Fruit fly (Drosophila melanogaster) whole organism, embryonic: ENCODE results near the gene galla-2.
A peak's percentile ranks its signal among the peaks of the same experiment; 100 is the strongest.

Experiments
- Adf1 ChIP-seq: fragments of 200-800 bp; sonication (Bioruptor generic); IDR thresholded peaks from 2 replicates; pipeline ENCODE4 v1.3.6; 2022; ENCODE audit warnings: missing biosample characterization, missing genetic modification characterization
- CG10274 ChIP-seq: fragments of 200-800 bp; sonication (Bioruptor generic); optimal IDR thresholded peaks from 3 replicates; lab custom pipeline; 2017; ENCODE audit warnings: missing biosample characterization, mild to moderate bottlenecking, missing genetic modification characterization
- CG10979 ChIP-seq: fragments of 200-800 bp; sonication (Bioruptor generic); optimal IDR thresholded peaks from 2 replicates; lab custom pipeline; 2018; ENCODE audit warnings: missing biosample characterization, mild to moderate bottlenecking, missing genetic modification characterization, moderate library complexity
- CG11560 ChIP-seq: fragments of 200-800 bp; sonication (Bioruptor generic); IDR thresholded peaks from 3 replicates; pipeline ENCODE4 v1.3.6; 2022; ENCODE audit warnings: missing biosample characterization, missing genetic modification characterization
- CG12104 ChIP-seq: fragments of 200-800 bp; sonication (Bioruptor generic); optimal IDR thresholded peaks from 3 replicates; lab custom pipeline; 2016; ENCODE audit warnings: missing biosample characterization, missing genetic modification characterization
- CG12155 ChIP-seq: fragments of 200-800 bp; sonication (Bioruptor generic); optimal IDR thresholded peaks from 3 replicates; lab custom pipeline; 2016; ENCODE audit warnings: missing biosample characterization, missing genetic modification characterization
- CG13624 ChIP-seq: fragments of 200-800 bp; sonication (Bioruptor generic); optimal IDR thresholded peaks from 2 replicates; lab custom pipeline; 2016; ENCODE audit warnings: missing biosample characterization, missing genetic modification characterization
- CG15269 ChIP-seq: fragments of 200-800 bp; sonication (Bioruptor generic); optimal IDR thresholded peaks from 2 replicates; lab custom pipeline; 2018; ENCODE audit warnings: missing biosample characterization, mild to moderate bottlenecking, missing genetic modification characterization, moderate library complexity
- CG18476 ChIP-seq: fragments of 200-800 bp; sonication (Bioruptor generic); optimal IDR thresholded peaks from 2 replicates; lab custom pipeline; 2016; ENCODE audit warnings: missing biosample characterization, mild to moderate bottlenecking, missing genetic modification characterization
- CG2202 ChIP-seq: fragments of 200-800 bp; sonication (Bioruptor generic); optimal IDR thresholded peaks from 2 replicates; lab custom pipeline; 2018; ENCODE audit warnings: missing biosample characterization, mild to moderate bottlenecking, missing genetic modification characterization
- CG30431 ChIP-seq: fragments of 200-800 bp; sonication (Bioruptor generic); optimal IDR thresholded peaks from 2 replicates; lab custom pipeline; 2017; ENCODE audit warnings: missing biosample characterization, missing genetic modification characterization
- CG32767 ChIP-seq: fragments of 200-800 bp; sonication (Bioruptor generic); IDR thresholded peaks from 2 replicates; pipeline ENCODE4 v1.3.6; 2022; ENCODE audit warnings: missing biosample characterization, missing genetic modification characterization
- CG33213 ChIP-seq: fragments of 200-800 bp; sonication (Bioruptor generic); optimal IDR thresholded peaks from 3 replicates; lab custom pipeline; 2016; ENCODE audit warnings: missing biosample characterization, missing genetic modification characterization
- CG3407 ChIP-seq: fragments of 200-800 bp; sonication (Bioruptor generic); optimal IDR thresholded peaks from 2 replicates; lab custom pipeline; 2018; ENCODE audit warnings: missing biosample characterization, mild to moderate bottlenecking, missing genetic modification characterization
- CG42726 ChIP-seq: fragments of 200-800 bp; sonication (Bioruptor generic); IDR thresholded peaks from 2 replicates; pipeline ENCODE4 v1.3.6; 2022; ENCODE audit warnings: missing biosample characterization, missing genetic modification characterization; ENCODE audit not compliant: partially characterized antibody
- CG4820 ChIP-seq: fragments of 200-800 bp; sonication (Bioruptor generic); optimal IDR thresholded peaks from 3 replicates; lab custom pipeline; 2016; ENCODE audit warnings: missing biosample characterization, missing genetic modification characterization
- CG4854 ChIP-seq: fragments of 200-800 bp; sonication (Bioruptor generic); optimal IDR thresholded peaks from 2 replicates; lab custom pipeline; 2016; ENCODE audit warnings: missing biosample characterization, missing genetic modification characterization, inconsistent platforms
- CG8944 ChIP-seq: fragments of 200-800 bp; sonication (Bioruptor generic); optimal IDR thresholded peaks from 3 replicates; lab custom pipeline; 2016; ENCODE audit warnings: missing biosample characterization, missing genetic modification characterization
- CG9215 ChIP-seq: fragments of 200-800 bp; sonication (Bioruptor generic); IDR thresholded peaks from 2 replicates; pipeline ENCODE4 v1.3.6; 2022; ENCODE audit warnings: missing biosample characterization, missing genetic modification characterization
- CG9437 ChIP-seq: fragments of 200-800 bp; sonication (Bioruptor generic); optimal IDR thresholded peaks from 2 replicates; lab custom pipeline; 2018; ENCODE audit warnings: missing biosample characterization, mild to moderate bottlenecking, missing genetic modification characterization
- CG9817 ChIP-seq: fragments of 200-800 bp; sonication (Bioruptor generic); optimal IDR thresholded peaks from 2 replicates; lab custom pipeline; 2018; ENCODE audit warnings: missing biosample characterization, mild to moderate bottlenecking, missing genetic modification characterization, moderate library complexity
- CG9932 ChIP-seq: fragments of 200-800 bp; sonication (Bioruptor generic); IDR thresholded peaks from 2 replicates; pipeline ENCODE4 v1.3.6; 2022; ENCODE audit warnings: missing biosample characterization, missing genetic modification characterization
- CrebB ChIP-seq: fragments of 200-800 bp; sonication (Bioruptor generic); optimal IDR thresholded peaks from 3 replicates; lab custom pipeline; 2018; ENCODE audit warnings: missing biosample characterization, mild to moderate bottlenecking, missing genetic modification characterization
- Fer2 ChIP-seq: fragments of 200-800 bp; sonication (Bioruptor generic); optimal IDR thresholded peaks from 2 replicates; lab custom pipeline; 2018; ENCODE audit warnings: missing biosample characterization, mild to moderate bottlenecking, missing genetic modification characterization, moderate library complexity
- HLH3B ChIP-seq: fragments of 200-800 bp; sonication (Bioruptor generic); IDR thresholded peaks from 2 replicates; pipeline ENCODE4 v1.3.6; 2022; ENCODE audit warnings: missing biosample characterization, missing genetic modification characterization
- Hand ChIP-seq: fragments of 200-800 bp; sonication (Bioruptor generic); optimal IDR thresholded peaks from 2 replicates; lab custom pipeline; 2017; ENCODE audit warnings: mild to moderate bottlenecking, missing biosample characterization, missing genetic modification reagents, missing genetic modification characterization
- HmgZ ChIP-seq: fragments of 200-800 bp; sonication (Bioruptor generic); optimal IDR thresholded peaks from 2 replicates; lab custom pipeline; 2018; ENCODE audit warnings: missing biosample characterization, mild to moderate bottlenecking, missing genetic modification characterization
- Jarid2 ChIP-seq: fragments of 200-800 bp; sonication (Bioruptor generic); optimal IDR thresholded peaks from 3 replicates; lab custom pipeline; 2017; ENCODE audit warnings: mild to moderate bottlenecking, missing biosample characterization, missing genetic modification reagents, missing genetic modification characterization
- MBD-R2 ChIP-seq: fragments of 200-800 bp; sonication (Bioruptor generic); IDR thresholded peaks from 2 replicates; pipeline ENCODE4 v1.3.6; 2022; ENCODE audit warnings: missing biosample characterization, missing genetic modification characterization
- Meics ChIP-seq: fragments of 200-800 bp; sonication (Bioruptor generic); optimal IDR thresholded peaks from 2 replicates; lab custom pipeline; 2017; ENCODE audit warnings: missing biosample characterization, mild to moderate bottlenecking, missing genetic modification characterization
- Nf-YB ChIP-seq: fragments of 200-800 bp; sonication (Bioruptor generic); optimal IDR thresholded peaks from 3 replicates; lab custom pipeline; 2019; ENCODE audit warnings: missing biosample characterization, mild to moderate bottlenecking, missing genetic modification characterization, moderate library complexity
- Ravus ChIP-seq: fragments of 200-800 bp; sonication (Bioruptor generic); IDR thresholded peaks from 2 replicates; pipeline ENCODE4 v1.3.6; 2022; ENCODE audit warnings: missing biosample characterization, missing genetic modification characterization
- Sox100B ChIP-seq: fragments of 200-800 bp; sonication (Bioruptor generic); optimal IDR thresholded peaks from 3 replicates; lab custom pipeline; 2018; ENCODE audit warnings: missing biosample characterization, mild to moderate bottlenecking, missing genetic modification characterization
- ab ChIP-seq: fragments of 200-800 bp; sonication (Bioruptor generic); optimal IDR thresholded peaks from 2 replicates; lab custom pipeline; 2016; ENCODE audit warnings: missing biosample characterization, missing genetic modification characterization
- cas ChIP-seq: fragments of 200-800 bp; sonication (Bioruptor generic); IDR thresholded peaks from 2 replicates; pipeline ENCODE4 v1.3.6; 2022; ENCODE audit warnings: missing biosample characterization, missing genetic modification characterization
- crol ChIP-seq: fragments of 200-800 bp; sonication (Bioruptor generic); IDR thresholded peaks from 2 replicates; pipeline ENCODE4 v1.3.6; 2022; ENCODE audit warnings: missing biosample characterization, missing genetic modification characterization
- dati ChIP-seq: fragments of 200-800 bp; sonication (Bioruptor generic); IDR thresholded peaks from 2 replicates; pipeline ENCODE4 v1.3.6; 2022; ENCODE audit warnings: missing biosample characterization, missing genetic modification characterization
- eve ChIP-seq, 2 experiments: fragments of >200 bp; optimal IDR thresholded peaks; 2 replicates each; lab custom pipeline; 2017; ENCODE audit warnings: missing biosample characterization in 2 of 2, missing genetic modification characterization in 2 of 2
- gem ChIP-seq: fragments of 200-800 bp; sonication (Bioruptor generic); optimal IDR thresholded peaks from 2 replicates; lab custom pipeline; 2019; ENCODE audit warnings: missing biosample characterization, mild to moderate bottlenecking, missing genetic modification characterization, moderate library complexity
- grau ChIP-seq: fragments of 200-800 bp; optimal IDR thresholded peaks from 3 replicates; lab custom pipeline; 2019; ENCODE audit warnings: missing biosample characterization, mild to moderate bottlenecking, missing genetic modification characterization, moderate library complexity
- grn ChIP-seq: fragments of 200-800 bp; sonication (Bioruptor generic); optimal IDR thresholded peaks from 3 replicates; lab custom pipeline; 2017; ENCODE audit warnings: missing biosample characterization, missing genetic modification characterization
- h ChIP-seq: fragments of >200 bp; optimal IDR thresholded peaks from 2 replicates; lab custom pipeline; 2017
- jing ChIP-seq: fragments of 200-800 bp; sonication (Bioruptor generic); optimal IDR thresholded peaks from 2 replicates; lab custom pipeline; 2018; ENCODE audit warnings: missing biosample characterization, mild to moderate bottlenecking, missing genetic modification characterization
- ken ChIP-seq: fragments of 200-800 bp; sonication (Bioruptor generic); IDR thresholded peaks from 3 replicates; pipeline ENCODE4 v1.3.6; 2022; ENCODE audit warnings: missing biosample characterization, missing genetic modification characterization
- lov ChIP-seq, 2 experiments: fragments of 200-800 bp in 1 of 2; fragments of >200 bp in 1 of 2; sonication (Bioruptor generic) in 1 of 2; IDR thresholded peaks in 1 of 2; optimal IDR thresholded peaks in 1 of 2; 2 replicates in 1 of 2; 3 replicates in 1 of 2; pipeline versions ENCODE4 v1.3.6 to Lab custom; 2017 to 2022; ENCODE audit warnings: missing biosample characterization in 1 of 2, missing genetic modification characterization in 1 of 2
- pb ChIP-seq: fragments of 200-800 bp; sonication (Bioruptor generic); optimal IDR thresholded peaks from 3 replicates; lab custom pipeline; 2016; ENCODE audit warnings: missing biosample characterization, missing genetic modification characterization
- tll ChIP-seq, 2 experiments: fragments of 200-800 bp in 1 of 2; fragments of >200 bp in 1 of 2; sonication (Bioruptor generic) in 1 of 2; optimal IDR thresholded peaks; 2 replicates each; lab custom pipeline; 2017 to 2019; ENCODE audit warnings: missing biosample characterization in 2 of 2, missing genetic modification characterization in 2 of 2, mild to moderate bottlenecking in 1 of 2, moderate library complexity in 1 of 2
- toy ChIP-seq: fragments of 200-800 bp; sonication (Bioruptor generic); IDR thresholded peaks from 2 replicates; pipeline ENCODE4 v1.3.6; 2022; ENCODE audit warnings: missing biosample characterization, missing genetic modification characterization
- usp ChIP-seq: fragments of >200 bp; optimal IDR thresholded peaks from 2 replicates; lab custom pipeline; 2017; ENCODE audit warnings: missing biosample characterization, missing genetic modification characterization

The galla-2 gene

dm6 chr3L:10855419-10856213, 27.1 kb upstream of the galla-2 start (continued):
- peak; percentile 64 for TF ChIP-seq CG2202 (tag; lab: Kevin White, UChicago)
- TF ChIP-seq Hand (GFP tag; lab: Kevin White, UChicago) = peak; percentile 82
- TF ChIP-seq jing = peak; percentile 64
- TF ChIP-seq CG9817 (tag; lab: Kevin White, UChicago) = peak; percentile 75
- peak; percentile 90 for TF ChIP-seq Sox100B (GFP tag; lab: Kevin White, UChicago)
- peak; percentile 50; the same call in 1 of the 2 replicates for TF ChIP-seq MBD-R2 (GFP tag; lab: Robert Waterston, UW)
- no peak for TF ChIP-seq toy (GFP tag; lab: Robert Waterston, UW)
- TF ChIP-seq usp (GFP tag; lab: Kevin White, UChicago) = no peak
- peak; percentile 100 for TF ChIP-seq grau
- peak; percentile 89 for TF ChIP-seq CG15269 (tag; lab: Kevin White, UChicago)
- no peak for TF ChIP-seq CG8944 (GFP tag; lab: Kevin White, UChicago)
- TF ChIP-seq CG4854 (GFP tag; lab: Kevin White, UChicago) = no peak
- peak; percentile 76 for TF ChIP-seq Adf1
- peak; percentile 79 for TF ChIP-seq CG9932
- TF ChIP-seq CG30431 = peak; percentile 83
- TF ChIP-seq tll (GFP tag; optimal IDR thresholded peaks at IDR 0.05; lab: Kevin White, UChicago) = no peak
- peak; percentile 87 for TF ChIP-seq CG4820 (GFP tag; lab: Kevin White, UChicago)
- peak; percentile 86 for TF ChIP-seq ken (GFP tag; lab: Robert Waterston, UW)
- TF ChIP-seq CG12155 (GFP tag; lab: Kevin White, UChicago) = peak; percentile 68
- no peak for TF ChIP-seq lov (optimal IDR thresholded peaks at IDR 0.05; lab: Kevin White, UChicago)
- TF ChIP-seq lov (GFP tag; IDR thresholded peaks at IDR 0.05; lab: Robert Waterston, UW) = peak; percentile 85; the same call in 2 of the 3 replicates
- peak; percentile 70; the same call in 1 of the 3 replicates for TF ChIP-seq CG11560 (tag; lab: Robert Waterston, UW)
- peak; percentile 66 for TF ChIP-seq Fer2 (tag; lab: Kevin White, UChicago)
- TF ChIP-seq Jarid2 (GFP tag; lab: Kevin White, UChicago) = peak; percentile 31
- TF ChIP-seq eve (GFP tag; optimal IDR thresholded peaks at IDR 0.05; lab: Kevin White, UChicago) = peak in 1 of 2 experiments; percentile 28
- TF ChIP-seq ab = no peak
- no peak for TF ChIP-seq CG13624 (GFP tag; lab: Kevin White, UChicago)
- peak; percentile 71 for TF ChIP-seq CrebB (tag; lab: Kevin White, UChicago)
- peak; percentile 65 for TF ChIP-seq CG18476 (GFP tag; lab: Kevin White, UChicago)
- TF ChIP-seq cas (GFP tag; lab: Robert Waterston, UW) = peak; percentile 62; the same call in 1 of the 2 replicates
- peak; percentile 79 for TF ChIP-seq CG9437
- peak; percentile 98 for TF ChIP-seq crol (GFP tag; lab: Robert Waterston, UW)
- TF ChIP-seq CG3407 (GFP tag; lab: Kevin White, UChicago) = peak; percentile 79
- peak; percentile 56; the same call in 1 of the 2 replicates for TF ChIP-seq dati (GFP tag; lab: Robert Waterston, UW)
- TF ChIP-seq CG42726 (GFP tag; lab: Robert Waterston, UW) = no peak
- peak; percentile 81 for TF ChIP-seq CG32767 (GFP tag; lab: Robert Waterston, UW)
- peak; percentile 65 for TF ChIP-seq CG12104
- peak; percentile 87 for TF ChIP-seq CG9215 (GFP tag; lab: Robert Waterston, UW)
- peak; percentile 47 for TF ChIP-seq grn (GFP tag; lab: Kevin White, UChicago)
- peak; percentile 92 for TF ChIP-seq CG10979 (tag; lab: Kevin White, UChicago)
- no peak for TF ChIP-seq pb
- TF ChIP-seq HLH3B (GFP tag; lab: Robert Waterston, UW) = peak; percentile 88
- TF ChIP-seq h (lab: Kevin White, UChicago) = no peak
- peak; percentile 95 for TF ChIP-seq gem (tag; lab: Kevin White, UChicago)
- TF ChIP-seq HmgZ (tag; lab: Kevin White, UChicago) = peak; percentile 75
- peak; percentile 73 for TF ChIP-seq Nf-YB (GFP tag; lab: Kevin White, UChicago)
- no peak for TF ChIP-seq CG33213
- peak; percentile 41 for TF ChIP-seq Ravus
- TF ChIP-seq Meics (GFP tag; lab: Kevin White, UChicago) = peak; percentile 88
- peak; percentile 61 for TF ChIP-seq CG10274 (GFP tag; lab: Kevin White, UChicago)
